Fruit fly (Drosophila melanogaster) whole organism, embryonic: ENCODE measurements around the gene flip.

Experiments used
- Lpt ChIP-seq: fragments of >200 bp; optimal IDR thresholded peaks from 2 replicates; lab custom pipeline; 2018; ENCODE audit warnings: missing biosample characterization, missing genetic modification characterization
- MESR4 ChIP-seq: fragments of 200-800 bp; sonication (Bioruptor generic); optimal IDR thresholded peaks from 2 replicates; lab custom pipeline; 2018; ENCODE audit warnings: missing biosample characterization, mild to moderate bottlenecking, missing genetic modification characterization, moderate library complexity
- amos ChIP-seq: fragments of 200-800 bp; sonication (Bioruptor generic); IDR thresholded peaks from 2 replicates; pipeline ENCODE4 v1.3.6; 2022; ENCODE audit warnings: missing biosample characterization, missing genetic modification characterization; ENCODE audit not compliant: partially characterized antibody
- ap ChIP-seq: fragments of 200-800 bp; sonication (Bioruptor generic); IDR thresholded peaks from 2 replicates; pipeline ENCODE4 v1.3.6; 2022; ENCODE audit warnings: missing biosample characterization, missing genetic modification characterization
- caup ChIP-seq: fragments of 200-800 bp; sonication (Bioruptor generic); optimal IDR thresholded peaks from 3 replicates; lab custom pipeline; 2017; ENCODE audit warnings: missing biosample characterization, mild to moderate bottlenecking, missing genetic modification characterization, moderate library complexity; ENCODE audit not compliant: severe bottlenecking

DNA sequence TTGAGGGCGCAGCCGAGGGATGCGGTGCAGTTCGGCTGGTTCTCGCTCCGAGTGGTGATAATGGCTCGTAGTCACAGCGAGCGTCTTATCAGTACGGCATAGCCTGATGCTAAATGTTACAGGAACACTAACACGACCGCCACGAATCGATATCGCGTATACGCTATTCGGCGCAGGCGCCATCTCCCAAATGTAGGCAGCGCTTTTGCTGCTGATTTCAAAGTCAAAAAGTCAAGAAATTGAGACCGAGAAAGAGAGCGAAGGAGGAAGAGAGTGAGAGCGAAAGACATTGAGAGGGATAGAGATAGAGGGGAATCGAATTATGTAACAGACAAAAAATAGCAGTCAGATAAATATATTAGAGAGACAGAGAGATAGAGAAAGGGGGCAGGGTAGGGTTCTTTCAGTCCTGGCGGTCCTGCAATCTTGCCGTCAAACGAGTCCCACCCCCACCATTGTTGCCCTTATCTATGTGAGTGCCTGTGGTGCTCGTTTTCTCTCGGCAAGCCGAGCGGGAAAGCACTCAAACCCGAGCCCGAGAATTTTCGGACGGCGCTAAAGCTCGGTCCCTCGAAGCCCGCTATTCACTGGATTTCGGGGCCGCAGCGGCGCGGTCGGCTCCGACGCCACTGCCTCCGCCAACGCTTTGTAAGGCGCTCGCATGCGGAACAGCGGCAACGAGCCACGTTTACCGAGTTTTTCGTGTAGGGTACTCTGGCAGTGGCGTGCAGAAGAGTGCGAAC lies 3.6 kb upstream of the flip start:
- TF ChIP-seq ap (no peak), Lpt (GFP tag; lab: Kevin White, UChicago) (no peak), amos (GFP tag; lab: Robert Waterston, UW) (no peak), caup (GFP tag; lab: Kevin White, UChicago) (no peak), MESR4 (no peak)
